Worm (Caenorhabditis elegans): ENCODE data around the gene F22F7.8.

ce11 chrV:2072807-2073206, 49.0 kb downstream of the F22F7.8 start, which contains the start of gene Y40B10A.9:
- no peak for TF ChIP-seq scrt-1 (GFP tag; IDR thresholded peaks at IDR 0.05)
- TF ChIP-seq ceh-13 (GFP tag; optimal IDR thresholded peaks at IDR 0.05): no peak
- no peak for TF ChIP-seq hnd-1 (tag; optimal IDR thresholded peaks at IDR 0.05)
- TF ChIP-seq ama-1 (optimal IDR thresholded peaks at IDR 0.05): no peak
- TF ChIP-seq tbx-11 (GFP tag; IDR thresholded peaks at IDR 0.05): no peak
- no peak for TF ChIP-seq flt-1 (GFP tag; IDR thresholded peaks at IDR 0.05)
- no peak for TF ChIP-seq ets-7 (tag; optimal IDR thresholded peaks at IDR 0.05)
- TF ChIP-seq F13C5.2 (tag; optimal IDR thresholded peaks at IDR 0.05): no peak
- TF ChIP-seq aly-1 (tag; optimal IDR thresholded peaks at IDR 0.05): no peak
- no peak for TF ChIP-seq hmbx-1 (tag; optimal IDR thresholded peaks at IDR 0.05)
- TF ChIP-seq hmg-4 (GFP tag; optimal IDR thresholded peaks at IDR 0.05): no peak
- TF ChIP-seq tbx-37 (GFP tag; conservative IDR thresholded peaks at IDR 0.05): no peak
- no peak for TF ChIP-seq B0310.2 (tag; optimal IDR thresholded peaks at IDR 0.05)
